Fruit fly (Drosophila melanogaster): ENCODE data around the gene Poxm.

Poxm gene

dm6 chr3R:8336012-8336567 lies 2.5 kb upstream of the Poxm start:
- TF ChIP-seq jim (GFP tag; optimal IDR thresholded peaks at IDR 0.05) (no peak), fru (GFP tag; optimal IDR thresholded peaks at IDR 0.05) (no peak), dmrt93B (GFP tag; optimal IDR thresholded peaks at IDR 0.05) (no peak), Hr78 (GFP tag; optimal IDR thresholded peaks at IDR 0.05) (no peak), ey (GFP tag; optimal IDR thresholded peaks at IDR 0.05) (no peak), HLH106 (tag; optimal IDR thresholded peaks at IDR 0.05) (no peak), Jra (GFP tag; optimal IDR thresholded peaks at IDR 0.05) (no peak), CrebA (GFP tag; optimal IDR thresholded peaks at IDR 0.05; ENCODE audit: borderline replicate concordance) (no peak), Mio (GFP tag; optimal IDR thresholded peaks at IDR 0.05) (no peak), rgr (GFP tag; optimal IDR thresholded peaks at IDR 0.05) (no peak)

dm6 chr3R:8334982-8335381 lies 1.4 kb upstream of the Poxm start:
- TF ChIP-seq CG32264 (GFP tag; optimal IDR thresholded peaks at IDR 0.05) = no peak
- TF ChIP-seq OdsH (GFP tag; optimal IDR thresholded peaks at IDR 0.05) = no peak
- TF ChIP-seq pan (optimal IDR thresholded peaks at IDR 0.05) = no peak

- TF ChIP-seq GATAd (GFP tag; optimal IDR thresholded peaks at IDR 0.05) (no peak), Sp1 (GFP tag; optimal IDR thresholded peaks at IDR 0.05) (no peak), psq (GFP tag; optimal IDR thresholded peaks at IDR 0.05) (peak; percentile 8), CrebA (GFP tag; optimal IDR thresholded peaks at IDR 0.05; ENCODE audit: borderline replicate concordance) (no peak)
These were observed 835 bp upstream of the Poxm start for dm6 chr3R:8334471-8334783.

- TF ChIP-seq fru (GFP tag; optimal IDR thresholded peaks at IDR 0.05) = no peak
- no peak for TF ChIP-seq sv (GFP tag; optimal IDR thresholded peaks at IDR 0.05)
- no peak for TF ChIP-seq tai (GFP tag; optimal IDR thresholded peaks at IDR 0.05)
- no peak for TF ChIP-seq Myc (optimal IDR thresholded peaks at IDR 0.05)
- no peak for TF ChIP-seq Abd-B (GFP tag; optimal IDR thresholded peaks at IDR 0.05)
- TF ChIP-seq Rel (GFP tag; optimal IDR thresholded peaks at IDR 0.05) = no peak
- TF ChIP-seq Rel (tag; optimal IDR thresholded peaks at IDR 0.05) = no peak
- TF ChIP-seq usp (GFP tag; optimal IDR thresholded peaks at IDR 0.05) = no peak
- TF ChIP-seq h (GFP tag; optimal IDR thresholded peaks at IDR 0.05) = no peak
- TF ChIP-seq brk (GFP tag; optimal IDR thresholded peaks at IDR 0.05) = no peak
- TF ChIP-seq dsf (GFP tag; optimal IDR thresholded peaks at IDR 0.05; ENCODE audit: borderline replicate concordance) = no peak
- TF ChIP-seq CrebA (GFP tag; optimal IDR thresholded peaks at IDR 0.05; ENCODE audit: borderline replicate concordance) = no peak
- no peak for TF ChIP-seq dl (GFP tag; optimal IDR thresholded peaks at IDR 0.05; ENCODE audit: insufficient read depth in 1 of 2, partially characterized antibody in 2 of 2)
- no peak for TF ChIP-seq Hnf4 (GFP tag; optimal IDR thresholded peaks at IDR 0.05)
- no peak for TF ChIP-seq lola (GFP tag; optimal IDR thresholded peaks at IDR 0.05)
- no peak for TF ChIP-seq Sp1 (GFP tag; optimal IDR thresholded peaks at IDR 0.05)
- TF ChIP-seq Dfd (GFP tag; optimal IDR thresholded peaks at IDR 0.05) = no peak
- no peak for TF ChIP-seq Mio (GFP tag; optimal IDR thresholded peaks at IDR 0.05)
These were observed 4.0 kb downstream of the Poxm start for dm6 chr3R:8329628-8330027.

- TF ChIP-seq sv (GFP tag; optimal IDR thresholded peaks at IDR 0.05) (no peak), ey (GFP tag; optimal IDR thresholded peaks at IDR 0.05) (no peak), br (GFP tag; optimal IDR thresholded peaks at IDR 0.05) (no peak)
These were observed 5.4 kb downstream of the Poxm start for dm6 chr3R:8327967-8328789.

dm6 chr3R:8326884-8327283 lies 6.7 kb downstream of the Poxm start:
- TF ChIP-seq brk (GFP tag; optimal IDR thresholded peaks at IDR 0.05) (no peak), CG32264 (GFP tag; optimal IDR thresholded peaks at IDR 0.05) (no peak), Sp1 (GFP tag; optimal IDR thresholded peaks at IDR 0.05) (no peak), pan (optimal IDR thresholded peaks at IDR 0.05) (no peak), Hr78 (GFP tag; optimal IDR thresholded peaks at IDR 0.05) (no peak), Jra (GFP tag; optimal IDR thresholded peaks at IDR 0.05) (no peak), N (GFP tag; optimal IDR thresholded peaks at IDR 0.05) (no peak), rgr (GFP tag; optimal IDR thresholded peaks at IDR 0.05) (no peak), Dif (GFP tag; optimal IDR thresholded peaks at IDR 0.05; ENCODE audit: partially characterized antibody) (no peak), sv (GFP tag; optimal IDR thresholded peaks at IDR 0.05) (no peak), Dfd (GFP tag; optimal IDR thresholded peaks at IDR 0.05) (no peak), jim (GFP tag; optimal IDR thresholded peaks at IDR 0.05) (no peak), usp (GFP tag; optimal IDR thresholded peaks at IDR 0.05) (no peak), HLH106 (tag; optimal IDR thresholded peaks at IDR 0.05) (no peak), CG9705 (GFP tag; optimal IDR thresholded peaks at IDR 0.05) (no peak), Hr83 (GFP tag; optimal IDR thresholded peaks at IDR 0.05; ENCODE audit: poor library complexity, severe bottlenecking) (no peak), fru (GFP tag; optimal IDR thresholded peaks at IDR 0.05) (no peak), lola (GFP tag; optimal IDR thresholded peaks at IDR 0.05) (no peak), h (GFP tag; optimal IDR thresholded peaks at IDR 0.05) (no peak), Myc (optimal IDR thresholded peaks at IDR 0.05) (no peak)
